Worm (Caenorhabditis elegans): ENCODE data around the gene Y75B8A.10.
A peak's percentile ranks its signal among the peaks of the same experiment; 100 is the strongest.

Y75B8A.10 gene

ce11 chrIII:12152599-12152998, 30.2 kb downstream of the Y75B8A.10 start, which contains the start of gene Y75B8A.7:
Y75B8A.7 (plus strand) TSS chrIII:12152899.
- TF ChIP-seq ceh-36 (tag; optimal IDR thresholded peaks at IDR 0.05) (no peak), B0310.2 (tag; optimal IDR thresholded peaks at IDR 0.05) (no peak), scrt-1 (GFP tag; IDR thresholded peaks at IDR 0.05) (no peak), ama-1 (optimal IDR thresholded peaks at IDR 0.05) (no peak), tbx-37 (GFP tag; conservative IDR thresholded peaks at IDR 0.05) (no peak), hnd-1 (tag; optimal IDR thresholded peaks at IDR 0.05) (no peak), pes-1 (GFP tag; IDR thresholded peaks at IDR 0.05) (no peak), flt-1 (GFP tag; IDR thresholded peaks at IDR 0.05) (no peak), tbx-11 (GFP tag; IDR thresholded peaks at IDR 0.05) (no peak)

ce11 chrIII:12152157-12152556, 30.7 kb downstream of the Y75B8A.10 start:
- TF ChIP-seq F13C5.2 (tag; optimal IDR thresholded peaks at IDR 0.05) (peak; percentile 5), ets-7 (tag; optimal IDR thresholded peaks at IDR 0.05) (no peak), tbx-37 (GFP tag; conservative IDR thresholded peaks at IDR 0.05) (no peak)

- no peak for TF ChIP-seq ceh-36 (tag; optimal IDR thresholded peaks at IDR 0.05)
- no peak for TF ChIP-seq B0310.2 (tag; optimal IDR thresholded peaks at IDR 0.05)
- TF ChIP-seq aly-1 (tag; optimal IDR thresholded peaks at IDR 0.05): no peak
- no peak for TF ChIP-seq tbx-11 (GFP tag; IDR thresholded peaks at IDR 0.05)
- no peak for TF ChIP-seq hmbx-1 (tag; optimal IDR thresholded peaks at IDR 0.05)
- no peak for TF ChIP-seq pes-1 (GFP tag; IDR thresholded peaks at IDR 0.05)
These were observed 31.7 kb downstream of the Y75B8A.10 start for ce11 chrIII:12151100-12151499.

ce11 chrIII:12149958-12150357, 32.9 kb downstream of the Y75B8A.10 start:
- TF ChIP-seq scrt-1 (GFP tag; IDR thresholded peaks at IDR 0.05) (no peak), sea-1 (GFP tag; conservative IDR thresholded peaks at IDR 0.05) (no peak), aly-1 (tag; optimal IDR thresholded peaks at IDR 0.05) (peak; percentile 30), hnd-1 (tag; optimal IDR thresholded peaks at IDR 0.05) (no peak), ets-7 (tag; optimal IDR thresholded peaks at IDR 0.05) (no peak), hmbx-1 (tag; optimal IDR thresholded peaks at IDR 0.05) (no peak), F13C5.2 (tag; optimal IDR thresholded peaks at IDR 0.05) (no peak)

ce11 chrIII:12143792-12144191, 39.0 kb downstream of the Y75B8A.10 start:
- TF ChIP-seq ama-1 (optimal IDR thresholded peaks at IDR 0.05) (no peak), hmbx-1 (tag; optimal IDR thresholded peaks at IDR 0.05) (no peak), tbx-37 (GFP tag; conservative IDR thresholded peaks at IDR 0.05) (no peak), ceh-36 (tag; optimal IDR thresholded peaks at IDR 0.05) (peak; percentile 60), tbx-11 (GFP tag; IDR thresholded peaks at IDR 0.05) (no peak), tra-4 (tag; optimal IDR thresholded peaks at IDR 0.05) (no peak)

- TF ChIP-seq aly-1 (tag; optimal IDR thresholded peaks at IDR 0.05): no peak
- no peak for TF ChIP-seq hnd-1 (tag; optimal IDR thresholded peaks at IDR 0.05)
- TF ChIP-seq flt-1 (GFP tag; IDR thresholded peaks at IDR 0.05): no peak
- TF ChIP-seq F13C5.2 (tag; optimal IDR thresholded peaks at IDR 0.05): no peak
- TF ChIP-seq pes-1 (GFP tag; IDR thresholded peaks at IDR 0.05): no peak
- TF ChIP-seq ets-7 (tag; optimal IDR thresholded peaks at IDR 0.05): no peak
- TF ChIP-seq ama-1 (optimal IDR thresholded peaks at IDR 0.05): no peak
- TF ChIP-seq sea-1 (GFP tag; conservative IDR thresholded peaks at IDR 0.05): no peak
- TF ChIP-seq hmg-4 (GFP tag; optimal IDR thresholded peaks at IDR 0.05): no peak
- TF ChIP-seq tbx-37 (GFP tag; conservative IDR thresholded peaks at IDR 0.05): no peak
These were observed 40.3 kb downstream of the Y75B8A.10 start for ce11 chrIII:12142419-12143107.

- TF ChIP-seq hnd-1 (tag; optimal IDR thresholded peaks at IDR 0.05) (no peak), ama-1 (optimal IDR thresholded peaks at IDR 0.05) (no peak), scrt-1 (GFP tag; IDR thresholded peaks at IDR 0.05) (no peak), ets-7 (tag; optimal IDR thresholded peaks at IDR 0.05) (no peak), B0310.2 (tag; optimal IDR thresholded peaks at IDR 0.05) (no peak), tbx-11 (GFP tag; IDR thresholded peaks at IDR 0.05) (no peak), ceh-36 (tag; optimal IDR thresholded peaks at IDR 0.05) (peak; percentile 23), aly-1 (tag; optimal IDR thresholded peaks at IDR 0.05) (peak; percentile 15), flt-1 (GFP tag; IDR thresholded peaks at IDR 0.05) (no peak), hmg-4 (GFP tag; optimal IDR thresholded peaks at IDR 0.05) (peak; percentile 35), F13C5.2 (tag; optimal IDR thresholded peaks at IDR 0.05) (peak; percentile 24), pes-1 (GFP tag; IDR thresholded peaks at IDR 0.05) (no peak), sea-1 (GFP tag; conservative IDR thresholded peaks at IDR 0.05) (no peak), tra-4 (tag; optimal IDR thresholded peaks at IDR 0.05) (no peak), tbx-37 (GFP tag; conservative IDR thresholded peaks at IDR 0.05) (peak; percentile 29), hmbx-1 (tag; optimal IDR thresholded peaks at IDR 0.05) (no peak), ceh-13 (GFP tag; optimal IDR thresholded peaks at IDR 0.05) (no peak)
These were observed 43.3 kb downstream of the Y75B8A.10 start for ce11 chrIII:12139471-12139870.

- TF ChIP-seq tbx-37 (GFP tag; conservative IDR thresholded peaks at IDR 0.05) (no peak), B0310.2 (tag; optimal IDR thresholded peaks at IDR 0.05) (no peak), pes-1 (GFP tag; IDR thresholded peaks at IDR 0.05) (no peak), hmbx-1 (tag; optimal IDR thresholded peaks at IDR 0.05) (no peak)
These were observed 44.6 kb downstream of the Y75B8A.10 start for ce11 chrIII:12138235-12138634.

- TF ChIP-seq hnd-1 (tag; optimal IDR thresholded peaks at IDR 0.05) (no peak), B0310.2 (tag; optimal IDR thresholded peaks at IDR 0.05) (peak; percentile 11), ets-7 (tag; optimal IDR thresholded peaks at IDR 0.05) (no peak), F13C5.2 (tag; optimal IDR thresholded peaks at IDR 0.05) (no peak), hmbx-1 (tag; optimal IDR thresholded peaks at IDR 0.05) (no peak)
These were observed 45.3 kb downstream of the Y75B8A.10 start for ce11 chrIII:12137515-12137914.

All from whole organism, early embryonic.